Fruit fly (Drosophila melanogaster): ENCODE results near the gene bip1.

Gene bip1

DNA sequence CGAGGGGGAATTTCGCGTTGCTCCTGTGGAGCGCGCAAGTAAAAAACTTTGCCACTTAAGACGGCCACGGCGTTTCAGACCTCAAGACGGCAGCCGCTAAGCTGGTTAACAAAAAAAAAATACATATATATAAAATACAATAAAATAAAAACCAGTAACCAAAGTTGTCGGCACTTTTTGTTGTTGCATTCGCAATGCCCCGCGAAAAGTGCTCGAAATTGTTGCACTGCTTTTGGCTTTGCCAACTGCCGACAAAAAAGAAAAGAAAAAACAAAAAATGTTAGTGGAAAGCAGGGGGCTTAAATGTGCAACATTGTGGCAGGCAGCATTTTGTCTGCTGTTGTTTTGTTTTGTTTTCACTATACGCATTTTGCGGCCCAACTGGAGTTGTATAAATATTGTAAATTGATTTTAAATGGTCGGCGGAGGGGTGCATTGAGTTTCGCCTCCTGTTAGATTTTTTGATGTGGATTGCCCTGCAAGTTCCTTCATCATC lies 13.6 kb downstream of the bip1 start:
- TF ChIP-seq CG8478 (optimal IDR thresholded peaks at IDR 0.05) (no peak), CTCF (optimal IDR thresholded peaks at IDR 0.05) (no peak)

DNA sequence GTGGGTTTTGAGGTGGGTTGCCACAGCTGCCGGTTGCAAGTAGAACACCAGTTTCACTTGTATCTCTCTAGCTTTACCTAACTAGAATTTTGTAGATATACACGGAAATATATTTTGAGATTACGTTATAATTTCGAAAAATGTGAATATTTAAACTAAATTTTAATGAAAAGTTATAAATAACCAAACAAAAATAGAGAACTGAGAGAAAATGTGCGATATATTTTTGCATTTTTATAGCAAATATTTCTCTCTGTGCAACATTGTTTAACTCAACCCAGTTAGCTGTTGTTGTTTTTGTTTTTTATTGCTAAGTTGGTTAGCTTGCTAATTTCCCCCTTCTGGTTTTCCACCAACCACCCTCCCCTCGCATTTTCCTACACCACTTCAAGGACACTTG lies 14.9 kb downstream of the bip1 start:
- TF ChIP-seq CTCF (optimal IDR thresholded peaks at IDR 0.05) (no peak), CG8478 (optimal IDR thresholded peaks at IDR 0.05) (no peak)

DNA sequence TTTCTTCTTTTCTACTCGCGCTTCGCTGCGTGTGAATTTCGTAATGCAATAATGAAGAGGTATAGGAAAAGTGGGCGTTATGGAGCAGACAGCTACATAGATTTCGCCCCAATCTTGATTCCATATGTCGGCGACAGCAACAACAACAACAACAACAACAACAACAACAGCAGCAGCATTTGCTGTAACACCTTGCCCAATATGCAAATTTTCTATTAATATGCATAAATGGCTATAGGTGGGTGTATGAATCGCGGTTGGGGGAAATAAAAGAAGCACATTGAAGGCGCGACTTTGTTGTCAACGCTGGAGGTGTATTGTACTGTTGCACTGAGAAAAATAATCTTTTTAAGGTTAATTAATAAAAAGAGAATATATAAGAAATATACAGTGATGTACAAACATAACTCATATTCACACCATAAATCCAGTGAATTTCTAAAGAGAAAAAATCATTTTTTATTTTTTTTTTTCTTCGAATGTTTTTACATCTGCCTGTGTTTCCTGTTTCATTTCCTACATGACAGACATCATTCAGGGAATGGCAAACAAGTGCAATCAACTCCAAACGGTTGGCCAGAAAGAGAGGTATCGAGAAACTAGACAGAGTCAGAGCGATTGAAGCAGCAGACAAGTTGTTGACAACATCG lies 16.9 kb downstream of the bip1 start:
- TF ChIP-seq CG8478 (optimal IDR thresholded peaks at IDR 0.05) (no peak), CTCF (optimal IDR thresholded peaks at IDR 0.05) (no peak)

DNA sequence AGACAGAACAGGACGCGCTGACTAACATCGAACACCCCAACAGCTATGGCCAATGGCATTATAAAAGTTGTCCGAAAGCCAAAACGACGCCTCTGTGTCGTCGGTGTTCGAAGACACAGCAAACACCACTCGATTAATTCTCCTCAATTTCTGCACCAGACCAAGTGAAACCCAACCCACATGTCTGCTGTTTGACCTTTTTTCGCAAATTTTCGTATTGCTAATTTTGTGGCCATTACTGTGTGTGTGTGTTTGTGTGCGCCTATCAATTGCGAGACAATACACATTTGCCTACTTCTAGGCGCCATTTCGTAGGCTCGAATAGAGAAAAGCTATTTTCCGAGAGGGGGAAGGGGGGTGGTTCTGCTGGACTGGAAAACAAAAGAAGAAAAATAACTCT lies 19.4 kb downstream of the bip1 start:
- TF ChIP-seq CTCF (optimal IDR thresholded peaks at IDR 0.05): no peak
- no peak for TF ChIP-seq CG8478 (optimal IDR thresholded peaks at IDR 0.05)

DNA sequence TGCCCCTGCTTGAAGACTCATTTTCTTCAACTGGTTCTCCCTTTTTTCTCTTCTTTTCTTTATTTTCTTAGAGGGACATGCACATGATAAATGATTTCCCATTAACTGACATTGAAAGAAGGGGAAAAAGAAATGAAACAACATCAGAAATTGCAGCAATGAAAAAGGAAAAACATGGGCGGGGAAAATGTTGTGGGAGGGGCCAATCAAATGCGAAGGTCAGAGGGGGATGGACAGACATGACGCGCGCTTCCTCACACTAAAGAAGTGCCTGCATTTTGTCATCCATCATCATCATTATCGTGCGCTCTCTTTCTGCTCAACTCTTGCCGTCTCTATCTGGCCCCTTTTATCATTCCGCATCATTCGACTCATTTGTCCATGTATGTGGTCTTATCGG lies 20.8 kb downstream of the bip1 start:
- TF ChIP-seq CG8478 (optimal IDR thresholded peaks at IDR 0.05): no peak
- TF ChIP-seq CTCF (optimal IDR thresholded peaks at IDR 0.05): no peak

DNA sequence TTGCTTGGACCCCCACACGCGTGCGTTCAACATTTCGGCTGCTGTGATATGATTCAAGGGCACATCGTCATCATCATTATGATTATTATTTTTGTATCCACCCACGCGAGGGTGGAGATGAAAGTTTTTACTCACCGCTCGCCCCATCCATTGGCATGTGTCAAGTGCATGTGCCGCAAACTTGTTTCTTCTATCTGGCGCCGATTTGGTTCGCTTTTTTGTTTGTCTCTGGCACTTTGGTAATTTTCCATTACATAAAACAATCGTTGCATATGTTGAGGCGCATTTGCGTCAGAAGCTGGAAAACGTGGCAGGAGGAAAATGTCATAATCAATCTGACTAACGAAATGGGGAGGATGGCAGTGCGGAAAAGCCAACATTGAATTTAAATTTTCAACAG lies 24.7 kb downstream of the bip1 start:
- TF ChIP-seq CG8478 (optimal IDR thresholded peaks at IDR 0.05): no peak
- no peak for TF ChIP-seq CTCF (optimal IDR thresholded peaks at IDR 0.05)

DNA sequence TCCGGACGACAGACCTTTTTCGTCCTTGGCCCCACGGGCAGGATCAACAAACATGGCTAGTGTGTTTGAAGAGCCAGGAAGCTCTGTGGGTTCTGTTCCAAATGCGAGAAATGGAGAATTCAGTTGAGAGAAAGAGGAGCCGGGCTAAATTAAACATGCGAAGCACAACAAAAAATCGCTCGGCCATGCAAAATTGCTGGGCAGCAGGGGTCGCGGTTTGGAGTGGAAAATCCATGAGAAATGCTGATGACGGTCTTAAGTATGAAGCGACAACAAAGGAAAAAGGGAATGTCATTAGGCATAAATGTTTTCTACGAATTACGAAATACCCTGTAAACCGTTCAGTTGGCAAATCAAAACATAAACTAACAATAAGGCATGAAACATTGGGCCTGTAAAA lies 25.4 kb downstream of the bip1 start:
- TF ChIP-seq CTCF (optimal IDR thresholded peaks at IDR 0.05): no peak
- TF ChIP-seq CG8478 (optimal IDR thresholded peaks at IDR 0.05): no peak

DNA sequence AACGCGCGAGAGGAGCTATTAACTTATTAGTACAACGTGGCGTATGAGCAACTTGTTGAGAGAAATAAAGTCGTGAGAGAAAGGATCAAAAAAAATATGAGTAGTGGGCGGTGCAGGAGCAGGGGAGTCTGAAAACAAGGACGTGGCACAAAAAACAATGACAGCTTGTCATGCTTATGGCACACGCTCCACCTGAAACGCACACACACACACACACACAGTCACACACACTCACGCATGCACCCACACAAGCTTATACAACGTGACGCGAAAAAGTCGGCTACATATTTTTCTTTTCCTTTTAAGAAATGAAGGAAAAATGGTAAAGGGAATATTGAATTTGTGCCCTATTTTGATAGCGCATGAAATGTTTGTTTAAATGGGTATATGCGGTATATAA lies 27.1 kb downstream of the bip1 start:
- TF ChIP-seq CTCF (optimal IDR thresholded peaks at IDR 0.05) (no peak), CG8478 (optimal IDR thresholded peaks at IDR 0.05) (no peak)

DNA sequence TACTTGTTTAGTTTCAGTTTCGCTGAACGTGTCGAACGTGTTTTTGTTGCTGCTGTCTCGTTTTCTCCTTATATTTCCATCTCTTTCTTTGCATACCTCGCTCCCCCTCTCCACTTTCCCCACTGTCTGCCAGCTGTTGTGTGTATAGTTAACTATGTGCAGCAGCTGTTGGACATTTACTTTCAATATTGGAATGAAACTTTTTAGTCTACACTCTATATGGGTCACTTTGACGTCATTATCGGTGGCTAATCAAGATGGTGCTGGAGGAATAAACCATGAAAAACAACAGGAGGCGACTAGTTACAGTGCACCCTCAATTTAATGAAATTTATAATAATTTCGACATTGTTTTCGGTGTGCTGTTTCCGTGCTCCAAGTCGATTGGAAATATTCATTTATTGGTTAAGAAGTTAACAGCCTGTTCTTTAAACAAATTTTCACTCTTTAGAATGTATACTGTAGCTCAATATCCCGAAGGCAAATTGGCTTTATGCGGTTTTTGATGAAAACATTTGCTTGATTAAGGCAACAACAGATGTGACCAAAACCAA lies 29.2 kb downstream of the bip1 start:
- TF ChIP-seq CG8478 (optimal IDR thresholded peaks at IDR 0.05) (no peak), CTCF (optimal IDR thresholded peaks at IDR 0.05) (no peak)

DNA sequence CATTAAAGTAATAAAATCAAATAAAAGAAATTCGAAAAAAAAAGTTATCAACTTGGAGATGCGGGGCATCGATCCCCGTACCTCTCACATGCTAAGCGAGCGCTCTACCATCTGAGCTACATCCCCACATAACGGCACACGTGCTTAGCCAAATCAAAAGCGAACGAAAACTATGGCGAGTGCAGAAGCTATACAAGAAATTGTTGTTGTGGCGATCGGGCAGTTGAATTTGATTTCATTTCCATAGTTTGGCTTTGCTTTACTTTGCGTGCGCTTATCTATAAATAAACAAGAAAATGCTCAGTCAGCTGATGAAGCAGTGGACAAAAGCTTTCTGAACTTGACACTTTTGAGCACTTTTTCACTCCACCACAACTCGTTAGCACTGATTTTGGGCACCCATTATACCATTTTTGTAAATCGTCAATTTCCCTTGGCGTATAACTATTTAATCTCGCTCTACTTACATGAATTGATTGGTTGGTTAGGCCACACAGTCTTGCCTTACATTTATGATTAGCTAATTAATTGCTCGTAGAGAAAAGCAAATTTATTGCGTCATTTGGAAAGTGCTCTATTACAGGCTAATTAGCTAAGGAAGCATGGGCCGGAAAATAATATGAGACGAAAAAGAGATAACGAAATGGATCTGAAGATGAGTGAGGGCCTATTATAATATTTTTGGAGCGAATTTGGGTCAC lies 29.9 kb downstream of the bip1 start:
- TF ChIP-seq CG8478 (optimal IDR thresholded peaks at IDR 0.05) (no peak), CTCF (optimal IDR thresholded peaks at IDR 0.05) (no peak)

DNA sequence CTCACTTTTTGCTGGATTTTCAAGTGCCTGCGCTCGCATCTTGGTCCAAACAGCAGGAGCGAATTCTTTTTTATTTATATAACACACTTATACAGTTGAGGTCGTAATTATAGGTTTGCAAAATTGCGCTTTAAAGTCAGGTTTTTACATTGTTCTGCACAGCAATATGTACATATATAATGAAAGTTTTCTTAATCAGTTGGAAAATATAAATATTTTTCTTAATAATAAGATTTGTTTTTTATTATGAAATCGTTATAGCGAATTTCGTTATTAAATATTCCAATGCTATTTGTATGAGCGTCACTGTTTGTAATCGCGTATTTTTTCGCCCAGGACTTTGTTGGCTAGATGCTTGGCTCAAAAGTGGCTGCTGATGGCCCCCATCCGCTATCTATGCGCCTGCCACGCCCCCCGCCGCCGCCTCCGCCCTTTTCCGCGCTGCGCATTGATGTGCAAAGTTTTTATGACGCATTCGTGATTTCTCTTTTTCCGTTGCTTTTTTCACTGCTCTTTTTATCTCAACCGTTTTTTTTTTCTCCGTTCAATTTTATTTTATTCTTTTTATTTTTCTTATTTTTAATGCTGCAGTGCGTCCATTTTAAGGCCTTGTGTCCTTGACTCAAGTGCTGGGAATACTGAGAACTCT lies 30.7 kb downstream of the bip1 start:
- TF ChIP-seq CTCF (optimal IDR thresholded peaks at IDR 0.05) (no peak), CG8478 (optimal IDR thresholded peaks at IDR 0.05) (no peak)

DNA sequence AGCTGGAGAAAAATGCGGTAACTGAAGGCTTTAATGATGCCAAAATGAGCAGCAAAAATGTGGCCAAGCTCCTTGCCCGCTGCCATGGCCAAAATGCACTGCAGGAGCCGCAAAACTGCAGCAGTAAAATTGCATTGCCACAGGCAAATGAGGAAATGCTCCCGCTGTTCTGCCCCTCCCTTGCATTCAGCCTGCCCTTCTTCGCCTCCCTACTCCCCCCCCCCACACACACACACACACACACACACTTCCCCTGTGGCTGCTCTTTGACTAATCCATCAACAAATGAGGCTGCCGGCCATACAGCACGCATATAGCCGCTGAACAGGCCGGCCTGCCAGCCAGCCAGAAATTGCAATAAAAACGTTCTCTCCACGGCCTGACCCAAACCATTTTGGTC lies 31.3 kb downstream of the bip1 start:
- no peak for TF ChIP-seq CTCF (optimal IDR thresholded peaks at IDR 0.05)
- no peak for TF ChIP-seq CG8478 (optimal IDR thresholded peaks at IDR 0.05)

DNA sequence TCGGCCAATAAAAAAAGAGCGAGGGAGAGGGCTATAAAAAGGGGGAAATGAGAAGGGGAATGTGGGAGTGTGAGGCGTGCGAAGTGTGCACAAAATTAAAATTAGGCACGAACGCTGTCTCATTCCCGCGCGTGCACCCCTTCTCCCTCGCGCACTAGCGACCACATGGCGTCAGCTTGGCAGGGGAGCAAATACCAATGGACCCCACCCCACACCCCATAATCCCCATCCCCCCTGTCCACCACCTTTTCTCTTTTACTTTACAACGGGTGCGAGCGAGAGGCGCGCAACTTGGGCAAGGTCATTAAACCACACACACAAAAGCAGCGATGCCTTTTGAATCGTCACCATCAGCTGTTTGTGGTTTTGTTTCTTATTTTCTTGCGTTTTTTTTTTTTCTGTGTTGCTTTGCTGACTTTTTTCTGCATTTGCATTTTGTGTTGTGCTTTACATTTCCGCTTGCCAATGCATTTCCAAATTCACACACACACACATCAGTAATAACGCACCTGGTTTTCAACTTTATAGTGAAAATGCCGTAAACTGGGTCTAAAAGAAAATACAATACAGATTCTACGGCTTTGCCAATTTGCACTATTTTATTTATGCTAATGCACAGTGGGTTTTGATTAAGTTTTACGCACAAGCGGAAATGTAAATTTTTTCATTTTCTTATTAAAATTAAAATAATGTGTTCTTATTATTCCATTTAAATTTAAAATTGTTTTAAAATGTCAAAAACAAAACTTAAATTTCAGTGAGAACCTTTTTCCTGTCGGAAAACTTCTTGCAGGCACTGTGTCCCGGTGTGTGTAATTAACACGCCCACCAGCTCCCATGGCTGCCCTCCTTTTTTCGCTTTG lies 34.0 kb downstream of the bip1 start:
- TF ChIP-seq CG8478 (optimal IDR thresholded peaks at IDR 0.05): no peak
- TF ChIP-seq CTCF (optimal IDR thresholded peaks at IDR 0.05): no peak

DNA sequence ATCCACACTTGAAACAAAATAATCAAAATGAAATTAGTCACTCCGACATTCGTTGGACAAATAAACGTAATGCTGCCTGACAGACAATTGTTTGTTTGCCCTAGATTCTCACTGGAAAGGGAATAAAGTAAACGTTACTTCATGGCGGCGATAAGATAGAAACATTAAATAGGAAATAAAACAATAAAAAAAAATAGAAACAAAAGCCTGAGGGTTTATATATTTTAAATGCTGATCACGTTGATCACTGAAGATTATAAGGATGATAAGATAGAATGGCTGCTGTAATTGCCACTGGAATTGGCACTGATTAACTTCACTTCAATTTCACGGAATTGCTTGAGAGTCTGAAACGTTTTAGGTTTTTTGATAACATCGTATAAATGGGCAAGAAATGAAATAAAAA lies 39.8 kb downstream of the bip1 start:
- TF ChIP-seq CG8478 (optimal IDR thresholded peaks at IDR 0.05) (no peak), CTCF (optimal IDR thresholded peaks at IDR 0.05) (no peak)

DNA sequence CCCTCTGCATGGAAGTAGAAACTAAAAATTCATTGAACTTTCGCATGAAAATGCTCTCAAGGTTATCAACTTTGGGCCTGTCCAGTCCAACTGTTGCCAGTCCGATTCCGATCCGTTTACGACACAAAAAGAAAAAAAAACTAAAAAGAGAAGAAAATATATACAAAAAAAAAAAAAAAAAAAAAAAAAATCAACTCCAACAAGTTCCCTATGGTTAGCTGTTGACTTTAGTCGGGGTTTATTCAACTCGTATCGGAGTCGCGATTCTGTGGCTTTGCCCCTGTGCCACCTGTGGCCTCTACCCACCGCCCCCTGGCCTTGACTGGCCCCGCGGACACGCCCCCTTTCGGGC lies 44.7 kb downstream of the bip1 start:
- TF ChIP-seq CTCF (optimal IDR thresholded peaks at IDR 0.05): no peak
- no peak for TF ChIP-seq CG8478 (optimal IDR thresholded peaks at IDR 0.05)
